Worm (Caenorhabditis elegans) whole organism, L2 larva: ENCODE results near the gene tag-243.

Experiments
- lin-13 ChIP-seq: fragments of 150-350 bp; optimal IDR thresholded peaks from 2 replicates; lab custom pipeline; 2014; ENCODE audit warnings: missing biosample characterization, missing genetic modification reagents, missing genetic modification characterization
- lin-39 ChIP-seq: fragments of 150-350 bp; optimal IDR thresholded peaks from 2 replicates; lab custom pipeline; 2014; ENCODE audit warnings: missing biosample characterization, missing genetic modification reagents, missing genetic modification characterization
- skn-1 ChIP-seq: sonication (generic microtip); optimal IDR thresholded peaks from 2 replicates; lab custom pipeline; 2017; ENCODE audit warnings: missing biosample characterization, missing genetic modification characterization
- snpc-4 ChIP-seq: fragments of 150-350 bp; optimal IDR thresholded peaks from 2 replicates; lab custom pipeline; 2014; ENCODE audit warnings: missing biosample characterization, missing genetic modification characterization
- zag-1 ChIP-seq: fragments of 150-350 bp; optimal IDR thresholded peaks from 2 replicates; lab custom pipeline; 2014; ENCODE audit warnings: missing biosample characterization, missing genetic modification characterization

ce11 chrIII:4705207-4705606 lies 17.0 kb upstream of the tag-243 start, which contains the start of gene pgap-2:
- no peak for TF ChIP-seq snpc-4 (tag; lab: Kevin White, UChicago)
- no peak for TF ChIP-seq zag-1
- TF ChIP-seq lin-13 (GFP tag; lab: Kevin White, UChicago) = no peak
- TF ChIP-seq lin-39 (tag; lab: Kevin White, UChicago) = no peak
- no peak for TF ChIP-seq skn-1 (tag; lab: Kevin White, UChicago)
